Worm (Caenorhabditis elegans) whole organism, L4/young adult: Measurements from ENCODE around the gene T07E3.4.

Experiments used
- dao-5 ChIP-seq: sonication (generic microtip); optimal IDR thresholded peaks from 2 replicates; lab custom pipeline; 2016; ENCODE audit warnings: missing genotype, missing genetic modification characterization, moderate library complexity, missing compliant biosample characterization
- him-1 ChIP-seq: sonication (generic microtip); optimal IDR thresholded peaks from 2 replicates; lab custom pipeline; 2016; ENCODE audit warnings: missing genotype, missing genetic modification reagents, missing genetic modification characterization, missing compliant biosample characterization

ce11 chrIII:6914840-6915239, 17.0 kb downstream of the T07E3.4 start:
- TF ChIP-seq dao-5 (tag; lab: Kevin White, UChicago) = no peak
- TF ChIP-seq him-1 (tag; lab: Kevin White, UChicago) = no peak
